Worm (Caenorhabditis elegans) whole organism, L2 larva: ENCODE measurements around the gene F09F9.5.
A peak's percentile ranks its signal among the peaks of the same experiment; 100 is the strongest.

Source experiments
- F13H6.1 ChIP-seq: sonication (generic microtip); optimal IDR thresholded peaks from 2 replicates; lab custom pipeline; 2016; ENCODE audit warnings: missing genetic modification characterization, missing compliant biosample characterization
- ama-1 ChIP-seq: fragments of 150-350 bp; optimal IDR thresholded peaks from 2 replicates; lab custom pipeline; 2018; ENCODE audit warnings: inconsistent platforms
- egl-27 ChIP-seq: sonication (generic microtip); optimal IDR thresholded peaks from 3 replicates; lab custom pipeline; 2017; ENCODE audit warnings: missing biosample characterization, missing genetic modification reagents, missing genetic modification characterization

ce11 chrX:4140755-4141417 is 23.2 kb downstream of the F09F9.5 start:
- TF ChIP-seq egl-27 (tag; lab: Kevin White, UChicago) (no peak), F13H6.1 (tag; lab: Kevin White, UChicago) (no peak), ama-1 (lab: Kevin White, UChicago) (peak; percentile 13)
